Worm (Caenorhabditis elegans): Measurements from ENCODE around the gene symk-1.

symk-1 gene

ce11 chrV:8586472-8586871 is 16.4 kb downstream of the symk-1 start:
- TF ChIP-seq nhr-77 (tag; optimal IDR thresholded peaks at IDR 0.05): no peak
- TF ChIP-seq ceh-28 (tag; optimal IDR thresholded peaks at IDR 0.05): no peak
- TF ChIP-seq daf-12 (tag; optimal IDR thresholded peaks at IDR 0.05): no peak
- no peak for TF ChIP-seq ztf-4 (tag; optimal IDR thresholded peaks at IDR 0.05)

ce11 chrV:8586920-8587319 is 16.8 kb downstream of the symk-1 start:
- TF ChIP-seq ztf-4 (tag; optimal IDR thresholded peaks at IDR 0.05) (no peak), nhr-43 (tag; optimal IDR thresholded peaks at IDR 0.05; ENCODE audit: poor library complexity, severe bottlenecking) (no peak), pqm-1 (tag; optimal IDR thresholded peaks at IDR 0.05) (peak; percentile 4), pha-4 (tag; optimal IDR thresholded peaks at IDR 0.05) (peak; percentile 72), jun-1 (tag; optimal IDR thresholded peaks at IDR 0.05) (no peak), ZK546.5 (tag; optimal IDR thresholded peaks at IDR 0.05) (no peak), hmg-11 (tag; optimal IDR thresholded peaks at IDR 0.05) (no peak), nhr-28 (tag; optimal IDR thresholded peaks at IDR 0.05) (no peak), ztf-11 (tag; optimal IDR thresholded peaks at IDR 0.05) (no peak), elt-2 (tag; optimal IDR thresholded peaks at IDR 0.05) (peak; percentile 67), nhr-77 (tag; optimal IDR thresholded peaks at IDR 0.05) (no peak), nhr-76 (tag; optimal IDR thresholded peaks at IDR 0.05) (no peak)

- TF ChIP-seq tbx-2 (tag; optimal IDR thresholded peaks at IDR 0.05) (no peak), nhr-76 (tag; optimal IDR thresholded peaks at IDR 0.05) (no peak), daf-12 (tag; optimal IDR thresholded peaks at IDR 0.05) (no peak), mdl-1 (tag; optimal IDR thresholded peaks at IDR 0.05) (no peak), nfya-1 (tag; optimal IDR thresholded peaks at IDR 0.05; ENCODE audit: insufficient read depth) (no peak), nhr-28 (tag; optimal IDR thresholded peaks at IDR 0.05) (no peak), ceh-82 (tag; optimal IDR thresholded peaks at IDR 0.05) (no peak), nhr-25 (tag; optimal IDR thresholded peaks at IDR 0.05) (no peak), eor-1 (tag; optimal IDR thresholded peaks at IDR 0.05) (no peak), pha-4 (tag; optimal IDR thresholded peaks at IDR 0.05) (no peak)
These were observed 18.0 kb downstream of the symk-1 start, which contains the start of gene C10B5.3 for ce11 chrV:8588079-8588478. TSS of gene C10B5.3 (minus strand) at chrV:8588179.

ce11 chrV:8592691-8593307 is 22.7 kb downstream of the symk-1 start:
- TF ChIP-seq egl-27 (tag; optimal IDR thresholded peaks at IDR 0.05) (no peak), fos-1 (tag; optimal IDR thresholded peaks at IDR 0.05) (no peak), fkh-10 (GFP tag; optimal IDR thresholded peaks at IDR 0.05) (peak; percentile 13), aly-2 (tag; optimal IDR thresholded peaks at IDR 0.05) (no peak), elt-1 (tag; optimal IDR thresholded peaks at IDR 0.05) (peak; percentile 58), snpc-4 (tag; optimal IDR thresholded peaks at IDR 0.05) (no peak), unc-62 (GFP tag; optimal IDR thresholded peaks at IDR 0.05) (peak; percentile 53), R02D3.7 (tag; optimal IDR thresholded peaks at IDR 0.05) (no peak), nhr-12 (tag; optimal IDR thresholded peaks at IDR 0.05) (no peak), sea-2 (GFP tag; optimal IDR thresholded peaks at IDR 0.05) (no peak), egl-5 (tag; optimal IDR thresholded peaks at IDR 0.05) (peak; percentile 13), ceh-16 (tag; optimal IDR thresholded peaks at IDR 0.05) (no peak), ceh-9 (tag; optimal IDR thresholded peaks at IDR 0.05) (no peak)

ce11 chrV:8594105-8594964 is 24.2 kb downstream of the symk-1 start, which contains the start of gene tag-196:
TSS of gene tag-196 (plus strand) at chrV:8594914.
- TF ChIP-seq aly-2 (tag; optimal IDR thresholded peaks at IDR 0.05): no peak
- TF ChIP-seq egl-5 (tag; optimal IDR thresholded peaks at IDR 0.05): peak; percentile 48
- TF ChIP-seq nfya-1 (tag; optimal IDR thresholded peaks at IDR 0.05; ENCODE audit: insufficient read depth): peak; percentile 24
- TF ChIP-seq ceh-16 (tag; optimal IDR thresholded peaks at IDR 0.05): no peak
- peak; percentile 32 for TF ChIP-seq lin-39 (tag; optimal IDR thresholded peaks at IDR 0.05)
- TF ChIP-seq unc-62 (GFP tag; optimal IDR thresholded peaks at IDR 0.05): no peak
